Worm (Caenorhabditis elegans) whole organism, young adult: ENCODE measurements around the gene R151.8.
A peak's percentile ranks its signal among the peaks of the same experiment; 100 is the strongest.

ENCODE experiments used
- B0336.3 ChIP-seq: fragments of 200-800 bp; sonication (Bioruptor generic); IDR thresholded peaks from 2 replicates; pipeline ENCODE4 v1.3.6; 2022; ENCODE audit warnings: missing genetic modification characterization, missing compliant biosample characterization
- F33H1.4 ChIP-seq: fragments of 200-800 bp; sonication (Bioruptor generic); IDR thresholded peaks from 2 replicates; pipeline ENCODE4 v1.3.6; 2022; ENCODE audit warnings: missing genetic modification reagents, missing genetic modification characterization, missing compliant biosample characterization
- F37B4.10 ChIP-seq: fragments of 200-800 bp; sonication (Bioruptor generic); IDR thresholded peaks from 2 replicates; pipeline ENCODE4 v1.3.6; 2022; ENCODE audit warnings: missing genetic modification characterization, missing compliant biosample characterization
- F39B2.1 ChIP-seq: fragments of 200-800 bp; sonication (Bioruptor generic); IDR thresholded peaks from 2 replicates; pipeline ENCODE4 v1.3.6; 2022; ENCODE audit warnings: missing genetic modification reagents, missing genetic modification characterization, missing compliant biosample characterization
- F49E8.2 ChIP-seq: sonication (generic microtip); optimal IDR thresholded peaks from 3 replicates; lab custom pipeline; 2017; ENCODE audit warnings: missing genetic modification characterization, mild to moderate bottlenecking, missing compliant biosample characterization, antibody characterized with exemption, moderate library complexity; ENCODE audit not compliant: insufficient read depth
- F57A8.1 ChIP-seq: fragments of 200-800 bp; sonication (Bioruptor generic); optimal IDR thresholded peaks from 2 replicates; lab custom pipeline; 2018; ENCODE audit warnings: mild to moderate bottlenecking, missing genetic modification characterization, moderate library complexity, missing compliant biosample characterization
- Y53G8AR.9 ChIP-seq: fragments of 200-800 bp; sonication (Bioruptor generic); conservative IDR thresholded peaks from 2 replicates; pipeline ENCODE4 v1.3.6; 2022; ENCODE audit warnings: missing genetic modification reagents, missing genetic modification characterization, missing compliant biosample characterization
- ama-1 ChIP-seq, 3 experiments: fragments of 150-350 bp in 1 of 3; sonication (generic microtip) in 2 of 3; optimal IDR thresholded peaks; 2 replicates each; lab custom pipeline; 2014 to 2018; ENCODE audit warnings: missing biosample characterization in 2 of 3, missing genetic modification characterization in 2 of 3, missing genetic modification reagents in 2 of 3
- athp-1 ChIP-seq: sonication (generic microtip); optimal IDR thresholded peaks from 2 replicates; lab custom pipeline; 2017; ENCODE audit warnings: mild to moderate bottlenecking, missing genetic modification characterization, missing compliant biosample characterization
- attf-6 ChIP-seq: fragments of 200-800 bp; sonication (Bioruptor generic); IDR thresholded peaks from 2 replicates; pipeline ENCODE4 v1.3.6; 2022; ENCODE audit warnings: missing genetic modification reagents, missing genetic modification characterization, missing compliant biosample characterization
- ccch-3 ChIP-seq: fragments of 200-800 bp; sonication (Bioruptor generic); optimal IDR thresholded peaks from 2 replicates; lab custom pipeline; 2018; ENCODE audit warnings: mild to moderate bottlenecking, missing genetic modification characterization, missing compliant biosample characterization
- ceh-100 ChIP-seq: fragments of 200-800 bp; sonication (Bioruptor generic); IDR thresholded peaks from 2 replicates; pipeline ENCODE4 v1.3.6; 2022; ENCODE audit warnings: missing genetic modification reagents, missing genetic modification characterization, missing compliant biosample characterization
- dox-1 ChIP-seq: fragments of 200-800 bp; sonication (Bioruptor generic); IDR thresholded peaks from 2 replicates; pipeline ENCODE4 v1.3.6; 2022; ENCODE audit warnings: missing genetic modification reagents, missing genetic modification characterization, missing compliant biosample characterization
- egl-44 ChIP-seq: fragments of 200-800 bp; sonication (Bioruptor generic); IDR thresholded peaks from 2 replicates; pipeline ENCODE4 v1.3.6; 2022; ENCODE audit warnings: missing genetic modification reagents, missing genetic modification characterization, missing compliant biosample characterization
- ekl-4 ChIP-seq: fragments of 200-800 bp; sonication (Bioruptor generic); IDR thresholded peaks from 2 replicates; pipeline ENCODE4 v1.3.6; 2022; ENCODE audit warnings: missing genetic modification reagents, missing genetic modification characterization, missing compliant biosample characterization
- hmg-1.2 ChIP-seq: fragments of 200-800 bp; sonication (Bioruptor generic); IDR thresholded peaks from 2 replicates; pipeline ENCODE4 v1.3.6; 2022; ENCODE audit warnings: missing genetic modification reagents, missing genetic modification characterization, missing compliant biosample characterization
- hmg-20 ChIP-seq: fragments of 200-800 bp; sonication (Bioruptor generic); IDR thresholded peaks from 2 replicates; pipeline ENCODE4 v1.3.6; 2022; ENCODE audit warnings: missing genetic modification reagents, missing genetic modification characterization, missing compliant biosample characterization
- hrde-1 ChIP-seq: sonication (generic microtip); optimal IDR thresholded peaks from 2 replicates; lab custom pipeline; 2016; ENCODE audit warnings: missing genetic modification characterization, mild to moderate bottlenecking, missing compliant biosample characterization, moderate library complexity, missing genotype, missing genetic modification reagents, borderline replicate concordance
- hsf-1 ChIP-seq: fragments of 200-800 bp; sonication (Bioruptor generic); IDR thresholded peaks from 2 replicates; pipeline ENCODE4 v1.3.6; 2022; ENCODE audit warnings: missing genetic modification reagents, missing genetic modification characterization, missing compliant biosample characterization
- lin-26 ChIP-seq: fragments of 200-800 bp; sonication (Bioruptor generic); IDR thresholded peaks from 2 replicates; pipeline ENCODE4 v1.3.6; 2022; ENCODE audit warnings: missing genetic modification reagents, missing genetic modification characterization, missing compliant biosample characterization
- lin-54 ChIP-seq: fragments of 200-800 bp; sonication (Bioruptor generic); optimal IDR thresholded peaks from 2 replicates; lab custom pipeline; 2018; ENCODE audit warnings: mild to moderate bottlenecking, missing genetic modification characterization, missing compliant biosample characterization
- lsl-1 ChIP-seq: fragments of 200-800 bp; sonication (Bioruptor generic); optimal IDR thresholded peaks from 2 replicates; lab custom pipeline; 2018; ENCODE audit warnings: mild to moderate bottlenecking, missing genetic modification characterization, moderate library complexity, missing compliant biosample characterization
- madf-3 ChIP-seq: fragments of 200-800 bp; sonication (Bioruptor generic); IDR thresholded peaks from 2 replicates; pipeline ENCODE4 v1.3.6; 2022; ENCODE audit warnings: missing genetic modification reagents, missing genetic modification characterization, missing compliant biosample characterization
- madf-6 ChIP-seq: fragments of 200-800 bp; sonication (Bioruptor generic); IDR thresholded peaks from 2 replicates; pipeline ENCODE4 v1.3.6; 2022; ENCODE audit warnings: missing genetic modification reagents, missing genetic modification characterization, missing compliant biosample characterization
- mcd-1 ChIP-seq: fragments of 200-800 bp; sonication (Bioruptor generic); IDR thresholded peaks from 2 replicates; pipeline ENCODE4 v1.3.6; 2022; ENCODE audit warnings: missing genetic modification reagents, missing genetic modification characterization, missing compliant biosample characterization
- mxl-1 ChIP-seq: sonication (generic microtip); optimal IDR thresholded peaks from 2 replicates; lab custom pipeline; 2016; ENCODE audit warnings: missing genetic modification characterization, missing compliant biosample characterization
- nfya-1 ChIP-seq: sonication (generic microtip); optimal IDR thresholded peaks from 2 replicates; lab custom pipeline; 2017; ENCODE audit warnings: antibody characterized with exemption, missing compliant biosample characterization, missing genetic modification characterization, borderline replicate concordance; ENCODE audit not compliant: insufficient read depth
- nfyb-1 ChIP-seq: fragments of 200-800 bp; sonication (Bioruptor generic); IDR thresholded peaks from 2 replicates; pipeline ENCODE4 v1.3.6; 2022; ENCODE audit warnings: missing genetic modification reagents, missing genetic modification characterization, missing compliant biosample characterization
- nhr-80 ChIP-seq: sonication (generic microtip); optimal IDR thresholded peaks from 2 replicates; lab custom pipeline; 2016; ENCODE audit warnings: missing genetic modification characterization, missing compliant biosample characterization
- rec-8 ChIP-seq, 2 experiments: sonication (generic microtip); optimal IDR thresholded peaks; 2 replicates each; lab custom pipeline; 2016; ENCODE audit warnings: mild to moderate bottlenecking in 2 of 2, missing genetic modification characterization in 2 of 2, missing genetic modification reagents in 2 of 2, missing genotype in 2 of 2, missing biosample characterization in 1 of 2, missing compliant biosample characterization in 1 of 2, moderate library complexity in 1 of 2
- snpc-3.4 ChIP-seq: sonication (generic microtip); optimal IDR thresholded peaks from 2 replicates; lab custom pipeline; 2017; ENCODE audit warnings: missing genetic modification characterization, mild to moderate bottlenecking, missing compliant biosample characterization, antibody characterized with exemption, moderate library complexity, missing genotype, missing genetic modification reagents
- snpc-4 ChIP-seq, 5 experiments: fragments of 150-350 bp in 1 of 5; sonication (generic microtip) in 4 of 5; optimal IDR thresholded peaks; 2 replicates each; lab custom pipeline; 2014 to 2018; ENCODE audit warnings: missing genetic modification characterization in 5 of 5, missing biosample characterization in 3 of 5, antibody characterized with exemption in 2 of 5, mild to moderate bottlenecking in 2 of 5, missing compliant biosample characterization in 2 of 5, missing genotype in 2 of 5, moderate library complexity in 2 of 5, missing genetic modification reagents in 1 of 5
- tbp1 ChIP-seq: fragments of 200-800 bp; sonication (Bioruptor generic); optimal IDR thresholded peaks from 2 replicates; lab custom pipeline; 2018; ENCODE audit warnings: mild to moderate bottlenecking, missing genetic modification characterization, missing compliant biosample characterization
- tlf-1 ChIP-seq: fragments of 200-800 bp; sonication (Bioruptor generic); optimal IDR thresholded peaks from 2 replicates; lab custom pipeline; 2018; ENCODE audit warnings: mild to moderate bottlenecking, missing genetic modification characterization, missing compliant biosample characterization
- ztf-18 ChIP-seq: sonication (generic microtip); optimal IDR thresholded peaks from 2 replicates; lab custom pipeline; 2016; ENCODE audit warnings: missing genotype, mild to moderate bottlenecking, missing genetic modification characterization, missing compliant biosample characterization

R151.8 gene

ce11 chrIII:7210486-7210885 is 19.1 kb downstream of the R151.8 start:
- TF ChIP-seq madf-3, result peak; percentile 42; the same call in 1 of the 2 replicates
- 0 out of 2 replicates have a peak, but pooled peaks have one; percentile 6 for TF ChIP-seq mcd-1 (GFP tag; lab: Robert Waterston, UW)
- no peak for TF ChIP-seq ccch-3 (GFP tag; lab: Kevin White, UChicago)

ce11 chrIII:7209721-7210120 is 19.9 kb downstream of the R151.8 start, which contains the start of gene R151.2:
TSS of gene R151.2 (plus strand) at chrIII:7209967.
- peak; percentile 57 for TF ChIP-seq F49E8.2 (tag; lab: Kevin White, UChicago)
- TF ChIP-seq F37B4.10, result no peak
- peak; percentile 45; the same call in 1 of the 2 replicates for TF ChIP-seq ekl-4 (GFP tag; lab: Robert Waterston, UW)
- peak; percentile 53 for TF ChIP-seq lin-54 (GFP tag; lab: Kevin White, UChicago)
- 0 out of 2 replicates have a peak, but pooled peaks have one; percentile 26 for TF ChIP-seq Y53G8AR.9 (GFP tag; lab: Robert Waterston, UW)
- TF ChIP-seq athp-1 (tag; lab: Kevin White, UChicago), result peak; percentile 12
- TF ChIP-seq F33H1.4, result peak; percentile 38
- TF ChIP-seq lin-26 (GFP tag; lab: Robert Waterston, UW), result 0 out of 2 replicates have a peak, but pooled peaks have one; percentile 39
- no peak for TF ChIP-seq ama-1 (optimal IDR thresholded peaks at IDR 0.05; lab: Kevin White, UChicago)
- peak in 1 of 2 experiments; percentile 61 for TF ChIP-seq ama-1 (GFP tag; optimal IDR thresholded peaks at IDR 0.05; lab: Kevin White, UChicago)
- TF ChIP-seq F57A8.1, result peak; percentile 6
- TF ChIP-seq hmg-1.2 (GFP tag; lab: Robert Waterston, UW), result peak; percentile 24; the same call in 1 of the 2 replicates
- no peak for TF ChIP-seq tbp1 (GFP tag; lab: Kevin White, UChicago)
- TF ChIP-seq ceh-100 (GFP tag; lab: Robert Waterston, UW), result peak; percentile 24; the same call in 1 of the 2 replicates
- TF ChIP-seq egl-44 (GFP tag; lab: Robert Waterston, UW), result 0 out of 2 replicates have a peak, but pooled peaks have one; percentile 35
- TF ChIP-seq lsl-1, result peak; percentile 42
- TF ChIP-seq nfyb-1, result 0 out of 2 replicates have a peak, but pooled peaks have one; percentile 47
- peak; percentile 36 for TF ChIP-seq tlf-1 (GFP tag; lab: Kevin White, UChicago)
- no peak for TF ChIP-seq snpc-4 (GFP tag; optimal IDR thresholded peaks at IDR 0.05; lab: Kevin White, UChicago)
- TF ChIP-seq snpc-4 (tag; optimal IDR thresholded peaks at IDR 0.05; lab: Kevin White, UChicago), result peak in 1 of 4 experiments; percentile 3
- peak; percentile 62; the same call in 1 of the 2 replicates for TF ChIP-seq madf-3
- TF ChIP-seq B0336.3 (GFP tag; lab: Robert Waterston, UW), result peak; percentile 54
- 0 out of 2 replicates have a peak, but pooled peaks have one; percentile 5 for TF ChIP-seq hsf-1
- TF ChIP-seq mxl-1 (tag; lab: Kevin White, UChicago), result no peak
- TF ChIP-seq ztf-18, result no peak
- 0 out of 2 replicates have a peak, but pooled peaks have one; percentile 12 for TF ChIP-seq dox-1 (GFP tag; lab: Robert Waterston, UW)
- no peak for TF ChIP-seq nhr-80 (tag; lab: Kevin White, UChicago)
- 0 out of 2 replicates have a peak, but pooled peaks have one; percentile 28 for TF ChIP-seq madf-6
- TF ChIP-seq F39B2.1, result no peak
- TF ChIP-seq snpc-3.4, result peak; percentile 37
- TF ChIP-seq attf-6 (GFP tag; lab: Robert Waterston, UW), result peak; percentile 60
- TF ChIP-seq rec-8 (tag; optimal IDR thresholded peaks at IDR 0.05; lab: Kevin White, UChicago), result peak in 1 of 2 experiments; percentile 4
- no peak for TF ChIP-seq hmg-20 (GFP tag; lab: Robert Waterston, UW)
- peak; percentile 77 for TF ChIP-seq hrde-1 (tag; lab: Kevin White, UChicago)
- no peak for TF ChIP-seq nfya-1 (tag; lab: Kevin White, UChicago)
